Fruit fly (Drosophila melanogaster) whole organism, larva: ENCODE data around the gene CG13001.

Source experiments
- noc ChIP-seq: fragments of 200-800 bp; sonication (Bioruptor generic); optimal IDR thresholded peaks from 3 replicates; lab custom pipeline; 2019; ENCODE audit warnings: missing biosample characterization, mild to moderate bottlenecking, missing genetic modification characterization, moderate library complexity

CG13001 gene

DNA sequence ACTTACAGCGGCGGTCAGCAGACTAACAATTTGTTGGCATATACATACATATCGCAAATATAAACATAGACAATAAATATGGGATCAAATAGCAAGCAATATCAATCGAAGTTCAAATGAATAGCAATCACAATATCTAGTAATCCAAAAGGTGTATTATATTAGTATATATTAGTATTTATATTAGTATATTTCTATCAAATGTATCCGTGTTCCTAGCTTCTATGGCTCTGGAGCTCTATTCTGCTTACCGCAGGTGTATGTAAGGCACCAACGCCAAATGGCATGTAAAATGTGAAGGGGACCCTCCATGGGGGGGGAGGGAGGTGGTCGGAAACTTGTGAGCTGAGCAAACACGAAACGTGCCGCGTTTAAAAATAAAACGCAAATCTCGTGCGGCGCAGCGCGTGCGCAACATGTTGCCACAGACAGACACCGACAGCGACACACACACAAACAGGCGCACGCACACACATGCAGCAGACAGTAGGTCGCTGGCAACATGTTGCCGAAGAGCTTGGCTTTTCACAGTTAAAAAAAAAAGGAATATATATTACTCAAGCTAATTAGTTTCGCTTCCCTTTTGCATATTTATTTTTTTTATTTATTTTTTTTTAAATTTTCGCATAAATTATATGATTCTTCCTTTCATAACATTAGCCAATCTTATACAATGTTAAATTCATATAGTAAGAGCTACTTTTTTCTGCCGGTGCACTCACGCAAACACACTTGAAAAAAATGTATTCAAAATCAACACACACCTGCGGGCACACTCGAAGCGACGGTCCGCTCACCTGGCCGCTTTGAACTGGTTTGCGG, 12.0 kb downstream of the CG13001 start:
- TF ChIP-seq noc (tag; lab: Kevin White, UChicago), result peak; percentile 36

DNA sequence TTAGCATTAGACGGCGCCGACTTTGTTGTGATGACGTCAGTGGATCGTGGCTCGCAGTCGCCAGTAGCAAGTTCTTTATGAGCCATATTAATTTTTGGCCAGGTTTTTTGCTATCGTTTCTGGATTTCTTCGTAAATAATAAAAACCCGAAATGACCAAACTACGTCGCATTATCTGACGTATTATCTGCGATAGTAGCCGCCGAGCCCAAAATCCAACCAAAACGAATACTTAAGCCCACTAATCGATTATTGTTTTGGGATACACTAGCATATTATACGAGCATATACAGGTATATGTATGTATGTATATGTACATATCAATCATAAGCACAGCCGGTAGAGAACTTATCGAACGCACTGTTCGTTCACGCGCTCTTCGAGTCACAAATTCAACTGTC, 15.9 kb downstream of the CG13001 start:
- no peak for TF ChIP-seq noc (tag; lab: Kevin White, UChicago)

DNA sequence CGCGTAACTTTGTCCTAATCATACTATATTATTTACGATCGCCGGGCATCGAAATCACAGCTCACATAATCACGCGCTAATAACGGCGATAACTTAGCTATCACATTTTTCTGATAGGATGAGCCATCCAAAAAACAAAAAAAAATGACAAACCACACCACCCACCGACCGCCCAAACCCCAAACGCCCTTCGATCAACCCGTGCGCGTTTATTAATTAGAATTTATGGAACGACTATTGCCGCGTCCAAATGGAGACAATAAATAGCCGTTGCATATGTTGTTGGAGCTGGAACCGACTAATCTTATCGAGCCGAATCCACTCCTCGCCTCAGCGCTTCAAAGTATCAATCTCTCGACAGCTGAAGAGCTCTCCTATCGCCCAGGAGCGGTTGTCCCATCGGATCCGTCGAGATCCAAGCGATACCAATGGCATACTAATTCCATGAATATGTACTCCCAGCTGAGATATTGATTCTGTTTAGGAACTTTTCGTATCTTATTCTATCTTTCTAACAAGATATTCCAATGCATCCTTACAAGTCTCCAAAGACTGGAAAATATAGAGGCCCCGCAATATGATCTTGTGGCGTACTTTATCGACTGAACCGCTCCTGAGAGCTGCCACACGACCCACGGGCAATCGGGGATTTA, 18.5 kb downstream of the CG13001 start:
- peak; percentile 61 for TF ChIP-seq noc (tag; lab: Kevin White, UChicago)

DNA sequence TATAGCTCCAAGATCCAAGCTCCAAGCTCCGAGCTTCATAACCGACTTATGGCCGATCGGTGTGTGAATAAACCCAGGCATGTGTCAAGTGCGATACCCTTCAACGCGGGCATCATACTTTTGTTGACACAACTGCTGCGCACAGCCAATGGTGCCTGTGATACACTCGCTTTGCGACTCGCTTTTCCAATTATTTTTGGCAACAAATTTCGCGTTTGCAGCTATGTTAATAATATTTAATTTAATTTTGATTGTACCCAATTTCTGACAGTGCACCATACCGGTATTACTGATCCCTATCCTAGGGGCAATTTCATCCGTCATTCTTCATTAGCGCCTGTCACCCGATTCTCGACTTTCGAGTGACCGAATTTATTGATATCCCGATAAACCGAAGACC, 19.2 kb downstream of the CG13001 start:
- no peak for TF ChIP-seq noc (tag; lab: Kevin White, UChicago)

DNA sequence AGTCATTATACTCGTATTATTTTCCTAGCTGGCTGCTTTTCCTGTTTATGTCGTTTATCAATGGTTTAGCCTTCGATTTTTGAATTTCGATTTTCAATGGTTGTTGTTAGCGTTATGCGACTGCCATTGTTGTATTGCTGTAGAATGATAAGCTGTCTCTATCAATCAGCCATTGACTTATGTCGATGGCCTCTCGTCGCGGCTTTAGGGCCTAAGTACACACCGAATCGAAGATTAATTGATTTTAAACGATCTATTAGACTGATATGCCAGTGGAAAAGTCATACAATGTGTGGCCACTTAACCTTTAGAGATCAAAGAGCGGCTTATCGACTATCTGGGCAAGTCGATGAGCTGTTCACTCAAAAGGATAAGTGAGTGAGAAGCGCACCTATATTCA, 20.0 kb downstream of the CG13001 start:
- TF ChIP-seq noc (tag; lab: Kevin White, UChicago), result no peak

DNA sequence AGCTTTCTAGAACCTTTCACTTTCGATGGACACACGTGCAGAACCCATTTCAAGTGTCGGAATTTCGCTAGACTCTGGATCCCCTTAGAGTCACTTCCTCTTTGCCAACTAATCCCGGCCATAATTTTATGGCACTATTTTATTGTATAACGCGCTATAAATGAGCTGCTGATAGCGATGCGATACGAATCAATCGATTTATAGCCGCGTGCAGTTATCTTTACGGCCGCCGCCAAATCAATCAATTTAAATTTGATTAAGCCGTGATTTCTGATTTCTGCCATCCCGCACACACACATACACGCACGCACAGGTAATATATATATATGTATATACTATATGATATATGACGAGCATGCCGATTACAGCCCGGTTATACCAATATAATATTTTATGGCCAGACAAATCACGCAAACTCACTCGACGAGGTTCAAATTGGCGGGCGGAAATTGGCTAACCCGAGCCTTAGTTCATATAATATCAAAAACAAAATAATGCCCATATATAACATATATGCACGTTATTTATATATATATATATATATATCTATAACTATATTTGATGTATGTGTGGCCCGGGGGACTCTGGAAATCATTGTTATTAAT, 21.9 kb downstream of the CG13001 start:
- peak; percentile 77 for TF ChIP-seq noc (tag; lab: Kevin White, UChicago)

DNA sequence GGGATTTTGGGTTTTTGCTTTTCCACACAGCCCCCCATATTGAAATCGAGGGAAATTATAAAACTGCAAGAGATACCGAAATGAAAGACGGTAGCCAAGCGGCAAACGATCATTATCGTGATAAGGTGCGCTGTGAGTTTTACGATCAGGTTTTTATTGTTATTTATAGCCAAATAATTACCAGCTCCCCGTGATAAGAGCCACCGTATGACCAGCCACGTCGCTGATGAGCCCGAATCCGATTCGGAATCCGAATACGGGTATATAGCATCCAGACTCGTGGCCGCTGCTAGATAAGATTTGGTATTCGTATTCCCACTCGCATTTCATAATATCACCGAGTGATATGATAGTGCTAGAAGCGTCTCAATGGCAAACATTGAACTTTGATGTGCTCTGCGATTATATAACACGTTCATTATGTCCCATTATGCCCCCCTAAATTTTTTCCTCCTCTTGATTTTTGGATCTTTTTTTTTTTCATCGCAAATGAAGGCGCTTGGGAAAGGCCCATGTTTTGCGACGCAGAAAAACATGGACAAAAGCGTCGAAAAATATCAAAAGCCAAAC, 23.8 kb downstream of the CG13001 start:
- peak; percentile 68 for TF ChIP-seq noc (tag; lab: Kevin White, UChicago)

DNA sequence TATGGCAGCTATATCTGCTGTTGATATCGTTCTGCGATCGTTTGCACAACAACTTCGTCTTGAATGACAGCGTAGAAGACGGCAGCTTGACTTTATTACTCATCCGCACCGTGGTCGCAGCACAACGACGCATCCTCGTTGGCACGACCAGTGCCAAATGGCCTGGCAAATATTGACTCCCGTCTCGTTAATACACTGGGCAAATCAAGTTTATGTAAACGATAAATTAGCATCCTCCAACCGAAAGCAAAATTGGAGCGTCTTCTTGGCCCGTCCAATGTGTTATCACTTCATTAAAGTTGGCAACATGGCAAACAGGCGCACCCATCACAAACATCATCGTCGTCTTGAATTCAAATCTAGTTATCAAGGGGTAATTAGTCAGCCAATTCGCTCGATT, 25.2 kb downstream of the CG13001 start:
- TF ChIP-seq noc (tag; lab: Kevin White, UChicago), result no peak

DNA sequence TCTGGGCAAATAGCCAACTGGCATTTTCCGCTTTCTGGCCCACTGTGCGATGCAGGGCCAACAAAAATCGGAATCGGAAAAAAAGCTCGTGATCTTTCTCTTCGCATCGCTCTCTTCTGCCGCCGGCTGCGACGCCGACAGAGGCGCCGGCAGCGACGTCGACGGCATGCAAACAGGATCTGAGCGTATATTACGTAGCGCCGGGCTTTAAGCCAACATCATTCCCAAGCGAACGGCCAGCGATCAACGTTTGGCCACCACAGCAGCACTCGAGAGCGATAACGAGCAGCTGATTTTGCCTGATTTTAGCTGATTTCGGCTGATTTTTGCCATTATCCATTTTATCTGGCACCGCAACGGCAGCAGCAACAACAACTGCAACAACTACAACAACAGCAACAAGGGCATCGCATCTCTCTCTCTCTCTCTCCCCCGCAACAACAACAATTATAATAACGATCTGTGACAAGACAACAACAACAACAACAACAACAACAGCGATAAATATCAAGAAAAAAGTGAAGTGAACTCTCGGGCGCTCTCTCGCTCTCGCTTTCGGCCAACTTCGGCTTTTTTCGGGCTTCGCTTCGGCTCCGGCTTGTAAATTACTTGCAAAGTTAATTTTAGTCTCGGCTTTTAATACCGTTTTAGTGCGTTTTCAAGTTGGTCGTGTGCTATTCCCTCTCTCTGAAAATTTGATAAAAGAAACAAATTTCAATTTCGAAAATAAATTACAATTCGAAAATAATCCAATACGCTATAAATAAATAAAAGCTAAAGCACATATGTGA, 29.5 kb downstream of the CG13001 start, which contains the start of gene CG4928:
TSS of gene CG4928 (plus strand) at position 216 of the 791 bp plus-strand sequence.
- TF ChIP-seq noc (tag; lab: Kevin White, UChicago), result no peak

DNA sequence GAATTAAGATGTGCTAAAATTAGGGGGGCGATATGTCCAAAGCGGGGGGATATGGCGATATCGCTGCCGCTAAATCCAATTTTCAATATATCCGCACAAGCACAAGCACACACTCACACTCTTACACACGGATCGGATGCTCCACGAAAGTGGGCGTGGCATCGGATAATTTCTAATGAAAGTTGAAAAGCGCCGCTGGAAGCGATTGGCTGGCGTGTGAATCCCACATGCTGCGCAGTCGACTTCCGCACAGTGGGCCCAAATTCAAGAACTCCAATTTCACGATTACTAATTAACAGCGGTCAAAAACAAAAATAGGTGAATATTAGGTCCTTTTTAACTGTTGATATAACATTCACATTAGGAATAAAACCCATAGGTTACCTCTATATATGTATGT, 30.7 kb downstream of the CG13001 start:
- no peak for TF ChIP-seq noc (tag; lab: Kevin White, UChicago)

DNA sequence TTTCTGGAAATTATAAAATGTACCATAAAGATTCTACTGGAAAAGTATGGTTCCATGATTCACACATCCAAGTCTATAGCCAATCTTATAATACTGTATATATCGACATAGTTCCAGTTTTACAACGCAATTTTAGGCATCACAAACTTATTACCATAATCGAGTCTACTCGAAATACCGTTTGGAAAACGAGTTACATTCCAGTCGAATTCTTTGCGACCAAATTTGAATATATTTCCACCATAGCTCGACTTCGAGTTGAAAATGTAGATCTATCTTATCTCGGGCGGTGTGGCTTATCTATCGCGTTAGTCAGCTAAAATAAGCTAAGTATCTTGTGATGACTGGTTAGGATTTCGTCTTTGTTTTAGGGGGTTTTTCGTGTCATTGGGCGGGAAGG, 32.8 kb downstream of the CG13001 start:
- TF ChIP-seq noc (tag; lab: Kevin White, UChicago), result peak; percentile 18

DNA sequence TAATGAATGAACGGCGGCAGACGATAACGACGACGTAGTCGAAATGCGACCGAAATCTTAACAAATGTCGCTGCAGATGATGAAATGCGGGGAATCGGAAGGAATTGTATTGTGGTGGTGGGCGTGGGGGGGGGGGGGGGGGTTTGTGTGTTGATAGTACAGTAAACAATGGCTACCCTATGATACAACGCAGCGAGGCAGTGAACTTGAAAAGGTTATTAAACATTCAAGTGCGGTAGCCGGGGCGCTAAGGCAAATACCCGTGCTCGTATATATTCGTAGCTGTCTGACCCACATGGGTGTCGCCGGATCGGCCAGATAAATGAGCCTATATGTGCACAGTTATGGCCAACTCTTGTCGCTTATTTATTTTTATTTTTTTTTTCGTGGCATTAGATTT, 33.4 kb downstream of the CG13001 start:
- TF ChIP-seq noc (tag; lab: Kevin White, UChicago), result no peak

DNA sequence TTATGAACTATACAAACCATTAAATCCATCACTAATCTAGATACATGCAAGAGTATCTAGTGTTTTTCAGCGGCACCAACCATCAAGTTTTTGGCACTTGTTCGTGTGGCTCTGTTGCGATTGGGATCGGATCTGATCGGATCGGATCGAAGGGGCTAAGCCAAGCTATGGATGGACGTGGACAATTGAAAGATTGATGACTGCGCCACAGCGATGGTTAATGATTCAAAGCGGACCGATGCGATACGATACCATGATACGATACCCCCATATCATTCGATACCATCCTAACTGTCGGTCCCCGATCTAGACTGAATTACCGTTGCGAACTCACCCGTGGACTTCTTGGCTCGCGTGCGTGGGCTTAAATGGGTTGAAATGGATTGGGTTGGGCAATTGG, 35.0 kb downstream of the CG13001 start:
- TF ChIP-seq noc (tag; lab: Kevin White, UChicago), result no peak

DNA sequence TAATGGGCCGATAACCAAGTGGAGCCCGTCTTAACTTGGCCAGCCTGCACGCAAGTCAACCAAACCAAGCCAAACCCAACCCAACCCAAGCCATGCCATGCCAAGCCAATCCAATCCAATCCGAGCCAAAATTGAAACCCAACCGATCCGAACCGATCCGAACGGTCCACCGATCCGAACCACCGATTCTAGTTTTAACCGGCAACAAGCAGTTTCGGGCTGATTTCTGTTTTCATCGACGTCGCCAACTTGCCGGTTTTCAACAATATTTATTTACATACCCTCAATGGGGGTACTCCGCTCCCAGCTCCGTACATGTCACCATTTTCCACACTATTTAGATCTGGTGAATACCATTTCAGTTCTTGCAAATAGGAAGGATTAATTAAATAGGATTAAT, 35.7 kb downstream of the CG13001 start:
- TF ChIP-seq noc (tag; lab: Kevin White, UChicago), result no peak

DNA sequence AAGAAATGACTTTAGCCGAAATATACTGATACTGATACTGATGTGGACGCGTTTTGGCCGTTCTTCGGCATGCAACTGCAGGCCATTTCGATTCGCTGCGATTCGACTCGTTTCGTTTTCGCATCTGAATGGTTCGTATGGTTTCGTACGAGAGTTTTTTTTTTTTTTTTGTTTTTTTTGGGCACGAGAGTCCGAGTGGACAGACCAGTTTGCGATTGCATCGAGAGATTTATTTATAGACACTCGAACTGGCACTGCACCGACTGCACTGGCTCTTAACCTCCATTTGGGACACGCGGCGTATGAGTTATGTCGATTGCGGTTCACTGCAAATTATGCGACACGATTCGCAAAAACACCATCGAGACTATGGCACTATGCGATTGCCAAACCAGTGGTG, 36.6 kb downstream of the CG13001 start:
- no peak for TF ChIP-seq noc (tag; lab: Kevin White, UChicago)
